Worm (Caenorhabditis elegans): Measurements from ENCODE around the gene K08D10.14.

ce11 chrIV:4162121-4162520 is 7.4 kb downstream of the K08D10.14 start, which contains the start of gene scrm-5:
- TF ChIP-seq dpff-1 (tag; optimal IDR thresholded peaks at IDR 0.05) (no peak), nfya-2 (GFP tag; IDR thresholded peaks at IDR 0.05) (no peak), madf-8 (GFP tag; conservative IDR thresholded peaks at IDR 0.05) (no peak), nfya-1 (tag; optimal IDR thresholded peaks at IDR 0.05; ENCODE audit: borderline replicate concordance, insufficient read depth) (no peak), K12H6.12 (tag; optimal IDR thresholded peaks at IDR 0.05) (no peak), K11D2.4 (GFP tag; IDR thresholded peaks at IDR 0.05) (no peak), mel-28 (tag; optimal IDR thresholded peaks at IDR 0.05; ENCODE audit: borderline replicate concordance) (no peak), F23B12.7 (tag; optimal IDR thresholded peaks at IDR 0.05; ENCODE audit: insufficient read depth) (no peak), unc-62 (GFP tag; optimal IDR thresholded peaks at IDR 0.05) (no peak), ama-1 (optimal IDR thresholded peaks at IDR 0.05) (no peak), ama-1 (GFP tag; optimal IDR thresholded peaks at IDR 0.05) (no peak), F55B11.4 (tag; optimal IDR thresholded peaks at IDR 0.05; ENCODE audit: borderline replicate concordance, insufficient read depth) (no peak), mes-4 (tag; optimal IDR thresholded peaks at IDR 0.05) (no peak), somi-1 (GFP tag; optimal IDR thresholded peaks at IDR 0.05) (no peak)

Measured in whole organism, young adult.